Fruit fly (Drosophila melanogaster) whole organism, pupa: Measurements from ENCODE around the gene CG15461.

ENCODE experiments used
- CG12605 ChIP-seq: fragments of 200-800 bp; sonication (Bioruptor generic); IDR thresholded peaks from 2 replicates; pipeline ENCODE4 v1.3.6; 2022; ENCODE audit warnings: missing biosample characterization, missing genetic modification characterization
- CG13204 ChIP-seq: fragments of 200-800 bp; sonication (Bioruptor generic); optimal IDR thresholded peaks from 2 replicates; lab custom pipeline; 2018; ENCODE audit warnings: missing biosample characterization, mild to moderate bottlenecking, missing genetic modification characterization, moderate library complexity
- CG14655 ChIP-seq: fragments of 200-800 bp; sonication (Bioruptor generic); optimal IDR thresholded peaks from 3 replicates; lab custom pipeline; 2017; ENCODE audit warnings: mild to moderate bottlenecking, missing biosample characterization, missing genetic modification reagents, missing genetic modification characterization
- CG17806 ChIP-seq: fragments of 200-800 bp; sonication (Bioruptor generic); optimal IDR thresholded peaks from 2 replicates; lab custom pipeline; 2018; ENCODE audit warnings: missing biosample characterization, mild to moderate bottlenecking, missing genetic modification characterization, moderate library complexity
- Pif1A ChIP-seq: fragments of 200-800 bp; sonication (Bioruptor generic); optimal IDR thresholded peaks from 3 replicates; lab custom pipeline; 2016; ENCODE audit warnings: missing biosample characterization, missing genetic modification characterization
- gl ChIP-seq: fragments of 200-800 bp; sonication (Bioruptor generic); optimal IDR thresholded peaks from 2 replicates; lab custom pipeline; 2018; ENCODE audit warnings: missing biosample characterization, mild to moderate bottlenecking, missing genetic modification characterization
- rn ChIP-seq: fragments of 200-800 bp; sonication (Bioruptor generic); IDR thresholded peaks from 2 replicates; pipeline ENCODE4 v1.3.6; 2022; ENCODE audit warnings: missing biosample characterization, missing genetic modification characterization

- TF ChIP-seq CG12605 (GFP tag; lab: Robert Waterston, UW) (no peak), CG17806 (tag; lab: Kevin White, UChicago) (no peak), Pif1A (GFP tag; lab: Kevin White, UChicago) (no peak), CG13204 (GFP tag; lab: Kevin White, UChicago) (no peak), gl (tag; lab: Kevin White, UChicago) (no peak), rn (GFP tag; lab: Robert Waterston, UW) (no peak), CG14655 (GFP tag; lab: Kevin White, UChicago) (no peak)
Measured at dm6 chrX:20470701-20471100, 15.3 kb upstream of the CG15461 start.
